Worm (Caenorhabditis elegans) whole organism, L2 larva: Measurements from ENCODE around the gene grd-4.

Experiments
- R02D3.7 ChIP-seq: fragments of 150-350 bp; optimal IDR thresholded peaks from 2 replicates; lab custom pipeline; 2014; ENCODE audit warnings: missing biosample characterization, missing genetic modification characterization
- ama-1 ChIP-seq: fragments of 150-350 bp; optimal IDR thresholded peaks from 2 replicates; lab custom pipeline; 2018; ENCODE audit warnings: inconsistent platforms
- ceh-82 ChIP-seq: fragments of 150-350 bp; optimal IDR thresholded peaks from 2 replicates; lab custom pipeline; 2014; ENCODE audit warnings: missing biosample characterization, missing genetic modification characterization
- dmd-4 ChIP-seq: sonication (generic microtip); optimal IDR thresholded peaks from 2 replicates; lab custom pipeline; 2017; ENCODE audit warnings: missing biosample characterization, missing genetic modification characterization
- egl-27 ChIP-seq: sonication (generic microtip); optimal IDR thresholded peaks from 3 replicates; lab custom pipeline; 2017; ENCODE audit warnings: missing biosample characterization, missing genetic modification reagents, missing genetic modification characterization
- elt-3 ChIP-seq: sonication (generic microtip); optimal IDR thresholded peaks from 2 replicates; lab custom pipeline; 2017; ENCODE audit warnings: missing biosample characterization, missing genetic modification characterization
- lin-13 ChIP-seq: fragments of 150-350 bp; optimal IDR thresholded peaks from 2 replicates; lab custom pipeline; 2014; ENCODE audit warnings: missing biosample characterization, missing genetic modification reagents, missing genetic modification characterization
- lsy-2 ChIP-seq, 2 experiments: fragments of 150-350 bp in 1 of 2; sonication (generic microtip) in 1 of 2; optimal IDR thresholded peaks; 2 replicates each; lab custom pipeline; 2014 to 2017; ENCODE audit warnings: missing biosample characterization in 2 of 2, missing genetic modification characterization in 2 of 2
- mbf-1 ChIP-seq: sonication (generic microtip); optimal IDR thresholded peaks from 2 replicates; lab custom pipeline; 2017; ENCODE audit warnings: missing biosample characterization, missing genetic modification characterization
- nhr-12 ChIP-seq: fragments of 150-350 bp; optimal IDR thresholded peaks from 2 replicates; lab custom pipeline; 2014; ENCODE audit warnings: missing biosample characterization, missing genetic modification characterization
- nhr-23 ChIP-seq: fragments of 150-350 bp; optimal IDR thresholded peaks from 2 replicates; lab custom pipeline; 2014; ENCODE audit warnings: missing biosample characterization, missing genetic modification reagents, missing genetic modification characterization
- nhr-237 ChIP-seq: fragments of 150-350 bp; optimal IDR thresholded peaks from 2 replicates; lab custom pipeline; 2014; ENCODE audit warnings: missing biosample characterization, missing genetic modification characterization
- nhr-25 ChIP-seq: fragments of 150-350 bp; sonication (generic microtip); optimal IDR thresholded peaks from 3 replicates; lab custom pipeline; 2014; ENCODE audit warnings: missing biosample characterization, missing genetic modification characterization
- unc-62 ChIP-seq: fragments of 150-350 bp; optimal IDR thresholded peaks from 2 replicates; lab custom pipeline; 2014; ENCODE audit warnings: missing biosample characterization, missing genetic modification reagents, missing genetic modification characterization

- TF ChIP-seq nhr-237 (tag; lab: Kevin White, UChicago) (no peak), egl-27 (tag; lab: Kevin White, UChicago) (peak; percentile 56), elt-3 (tag; lab: Kevin White, UChicago) (no peak), nhr-25 (no peak), ama-1 (no peak), lin-13 (no peak), ceh-82 (tag; lab: Kevin White, UChicago) (no peak), lsy-2 (tag; optimal IDR thresholded peaks at IDR 0.05; lab: Kevin White, UChicago) (peak in 1 of 2 experiments; percentile 11), nhr-23 (no peak), unc-62 (GFP tag; lab: Kevin White, UChicago) (no peak), R02D3.7 (tag; lab: Kevin White, UChicago) (no peak), nhr-12 (tag; lab: Kevin White, UChicago) (no peak), mbf-1 (tag; lab: Kevin White, UChicago) (no peak), dmd-4 (tag; lab: Kevin White, UChicago) (no peak)
Measured at ce11 chrX:8473468-8473867, 27.6 kb upstream of the grd-4 start.
